In the genomic region with DNA sequence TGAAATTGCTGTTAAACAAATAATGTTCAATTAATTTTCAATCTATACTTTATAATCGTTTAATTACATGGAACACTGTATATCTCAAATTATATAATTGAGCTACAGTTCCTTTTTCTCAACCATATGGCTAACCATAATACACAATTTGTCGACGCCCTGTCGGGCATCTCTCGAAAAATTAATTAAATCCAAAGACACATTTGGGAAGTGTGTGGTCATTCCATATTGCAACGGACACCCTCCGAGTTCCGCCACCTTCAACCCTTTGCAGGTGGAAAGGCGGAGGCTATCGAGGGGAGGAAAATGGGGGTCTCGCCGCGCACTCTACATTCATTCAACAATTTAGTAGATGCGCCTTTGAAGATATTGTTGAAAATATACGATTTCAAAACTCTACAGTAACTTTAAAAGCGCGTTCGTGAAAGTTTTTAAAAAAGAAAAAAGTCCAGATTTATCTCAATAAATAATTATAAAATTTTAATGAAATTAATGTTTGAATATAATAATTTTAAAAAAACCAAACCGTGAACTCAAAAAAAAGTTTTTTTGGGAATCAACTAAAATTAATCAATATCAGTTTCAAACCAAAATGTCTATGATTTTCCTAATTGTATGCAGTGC, we compare ENCODE assay signal across 6 worm cellular contexts.
TF ChIP-seq lines count a peak whose summit lies in the region.

A gene (plus strand): TSS at position 574 of the 624 bp plus-strand sequence.

TF ChIP-seq in whole organism, L1 larva, 84 proteins besides CTCF, POLR2A, EP300 and RAD21 (continued from another document):
- peak in 1 of 2 experiments; percentile 22 for TF ChIP-seq efl-1 (optimal IDR thresholded peaks at IDR 0.05; lab: Kevin White, UChicago)
- TF ChIP-seq efl-1 (GFP tag; optimal IDR thresholded peaks at IDR 0.05 in 1 of 2; lab: Kevin White, UChicago) = no peak
- peak; percentile 43 for TF ChIP-seq swsn-7 (tag; optimal IDR thresholded peaks at IDR 0.05; lab: Kevin White, UChicago)
- TF ChIP-seq dpl-1 (GFP tag; optimal IDR thresholded peaks at IDR 0.05; lab: Kevin White, UChicago) = peak in 1 of 3 experiments; percentile 12
- TF ChIP-seq mab-9 (GFP tag; IDR thresholded peaks at IDR 0.05; lab: Robert Waterston, UW) = no peak
- TF ChIP-seq lsy-2 (tag; optimal IDR thresholded peaks at IDR 0.05; lab: Kevin White, UChicago) = no peak
- peak; percentile 35 for TF ChIP-seq nhr-20 (tag; optimal IDR thresholded peaks at IDR 0.05; lab: Kevin White, UChicago)
- peak; percentile 55 for TF ChIP-seq nhr-47 (tag; optimal IDR thresholded peaks at IDR 0.05; lab: Kevin White, UChicago)

TF ChIP-seq in whole organism, L2 larva, 48 proteins besides CTCF, POLR2A, EP300 and RAD21 (continued from another document):
- no peak for TF ChIP-seq lin-39 (tag; optimal IDR thresholded peaks at IDR 0.05; lab: Kevin White, UChicago)
- TF ChIP-seq fos-1 (tag; optimal IDR thresholded peaks at IDR 0.05; lab: Kevin White, UChicago) = peak; percentile 11
- no peak for TF ChIP-seq nhr-129 (tag; optimal IDR thresholded peaks at IDR 0.05; lab: Kevin White, UChicago)
- TF ChIP-seq zag-1 (tag; optimal IDR thresholded peaks at IDR 0.05; lab: Kevin White, UChicago) = no peak
- TF ChIP-seq nhr-10 (tag; optimal IDR thresholded peaks at IDR 0.05; lab: Kevin White, UChicago) = no peak
- no peak for TF ChIP-seq nhr-11 (tag; optimal IDR thresholded peaks at IDR 0.05; lab: Kevin White, UChicago)
- no peak for TF ChIP-seq elt-1 (tag; optimal IDR thresholded peaks at IDR 0.05; lab: Kevin White, UChicago)

TF ChIP-seq in whole organism, L3 larva, 47 proteins besides CTCF, POLR2A, EP300 and RAD21 (continued from another document):
- TF ChIP-seq nfya-1 (tag; optimal IDR thresholded peaks at IDR 0.05; lab: Kevin White, UChicago; ENCODE audit: insufficient read depth) = peak; percentile 32

TF ChIP-seq in whole organism, L4 larva, 104 proteins besides CTCF, POLR2A, EP300 and RAD21 (continued from another document):
- TF ChIP-seq arid-1 (GFP tag; conservative IDR thresholded peaks at IDR 0.05; lab: Robert Waterston, UW) (peak; percentile 31; the same call in 1 of the 2 replicates), ceh-62 (tag; optimal IDR thresholded peaks at IDR 0.05; lab: Kevin White, UChicago) (no peak), D1046.2 (GFP tag; IDR thresholded peaks at IDR 0.05; lab: Robert Waterston, UW) (no peak), unc-130 (GFP tag; optimal IDR thresholded peaks at IDR 0.05; lab: Kevin White, UChicago) (peak; percentile 36), T26A8.4 (GFP tag; IDR thresholded peaks at IDR 0.05; lab: Robert Waterston, UW) (peak; percentile 63; the same call in 1 of the 2 replicates), hif-1 (tag; optimal IDR thresholded peaks at IDR 0.05; lab: Kevin White, UChicago) (no peak), nhr-6 (tag; optimal IDR thresholded peaks at IDR 0.05; lab: Kevin White, UChicago) (peak; percentile 41), aly-2 (tag; optimal IDR thresholded peaks at IDR 0.05; lab: Kevin White, UChicago) (no peak), egl-43 (GFP tag; IDR thresholded peaks at IDR 0.05; lab: Robert Waterston, UW) (0 out of 2 replicates have a peak, but pooled peaks have one; percentile 39), nhr-10 (tag; optimal IDR thresholded peaks at IDR 0.05; lab: Kevin White, UChicago) (no peak), cey-2 (tag; optimal IDR thresholded peaks at IDR 0.05; lab: Kevin White, UChicago; ENCODE audit: borderline replicate concordance, insufficient read depth) (no peak), snpc-4 (tag; optimal IDR thresholded peaks at IDR 0.05; lab: Kevin White, UChicago) (peak; percentile 77), F49E8.2 (tag; optimal IDR thresholded peaks at IDR 0.05; lab: Kevin White, UChicago; ENCODE audit: borderline replicate concordance) (peak; percentile 80), nhr-25 (tag; optimal IDR thresholded peaks at IDR 0.05; lab: Kevin White, UChicago; ENCODE audit: borderline replicate concordance, insufficient read depth) (no peak), lin-38 (GFP tag; IDR thresholded peaks at IDR 0.05; lab: Robert Waterston, UW) (peak; percentile 60), lim-7 (GFP tag; IDR thresholded peaks at IDR 0.05; lab: Robert Waterston, UW) (no peak), Y75B8A.6 (GFP tag; IDR thresholded peaks at IDR 0.05; lab: Robert Waterston, UW) (no peak), F10B5.3 (tag; optimal IDR thresholded peaks at IDR 0.05; lab: Kevin White, UChicago) (no peak)

TF ChIP-seq in whole organism, mixed stage, embryonic, 35 proteins besides CTCF, POLR2A, EP300 and RAD21 (continued from another document):
- TF ChIP-seq elt-1 (tag; optimal IDR thresholded peaks at IDR 0.05; lab: Kevin White, UChicago; ENCODE audit: borderline replicate concordance, insufficient read depth) = no peak
- TF ChIP-seq elt-3 (tag; optimal IDR thresholded peaks at IDR 0.05; lab: Kevin White, UChicago) = no peak
- TF ChIP-seq lin-32 (GFP tag; optimal IDR thresholded peaks at IDR 0.05; lab: Kevin White, UChicago) = no peak
- no peak for TF ChIP-seq nhr-76 (tag; optimal IDR thresholded peaks at IDR 0.05; lab: Kevin White, UChicago)
- no peak for TF ChIP-seq unc-39 (tag; optimal IDR thresholded peaks at IDR 0.05; lab: Kevin White, UChicago)
- peak; percentile 2 for TF ChIP-seq nhr-2 (tag; optimal IDR thresholded peaks at IDR 0.05; lab: Kevin White, UChicago)
- no peak for TF ChIP-seq tbx-8 (GFP tag; optimal IDR thresholded peaks at IDR 0.05; lab: Kevin White, UChicago)
- TF ChIP-seq cnd-1 (tag; optimal IDR thresholded peaks at IDR 0.05; lab: Kevin White, UChicago) = no peak
- no peak for TF ChIP-seq sem-2 (GFP tag; optimal IDR thresholded peaks at IDR 0.05; lab: Kevin White, UChicago)
- TF ChIP-seq mep-1 (tag; optimal IDR thresholded peaks at IDR 0.05; lab: Kevin White, UChicago) = peak; percentile 28
- TF ChIP-seq ham-2 (GFP tag; optimal IDR thresholded peaks at IDR 0.05; lab: Kevin White, UChicago) = no peak
- TF ChIP-seq mls-2 (tag; optimal IDR thresholded peaks at IDR 0.05; lab: Kevin White, UChicago) = no peak
- no peak for TF ChIP-seq lin-13 (tag; optimal IDR thresholded peaks at IDR 0.05; lab: Kevin White, UChicago)
- peak; percentile 61 for TF ChIP-seq drap-1 (GFP tag; optimal IDR thresholded peaks at IDR 0.05; lab: Kevin White, UChicago)
- TF ChIP-seq nhr-28 (tag; optimal IDR thresholded peaks at IDR 0.05; lab: Kevin White, UChicago) = no peak
- TF ChIP-seq bed-3 (GFP tag; optimal IDR thresholded peaks at IDR 0.05; lab: Kevin White, UChicago) = no peak
- TF ChIP-seq ces-1 (GFP tag; optimal IDR thresholded peaks at IDR 0.05; lab: Kevin White, UChicago) = no peak

TF ChIP-seq in whole organism, young adult, 124 proteins besides CTCF, POLR2A, EP300 and RAD21 (continued from another document):
- TF ChIP-seq xnd-1 (tag; optimal IDR thresholded peaks at IDR 0.05; lab: Kevin White, UChicago) (peak; percentile 46), nfya-1 (tag; optimal IDR thresholded peaks at IDR 0.05; lab: Kevin White, UChicago; ENCODE audit: borderline replicate concordance, insufficient read depth) (no peak), F33H1.4 (GFP tag; IDR thresholded peaks at IDR 0.05; lab: Robert Waterston, UW) (peak; percentile 65), cebp-1 (GFP tag; IDR thresholded peaks at IDR 0.05; lab: Robert Waterston, UW) (no peak), cebp-1 (tag; optimal IDR thresholded peaks at IDR 0.05; lab: Kevin White, UChicago) (no peak), athp-1 (tag; optimal IDR thresholded peaks at IDR 0.05; lab: Kevin White, UChicago) (peak; percentile 15), hsf-1 (GFP tag; IDR thresholded peaks at IDR 0.05; lab: Robert Waterston, UW) (peak; percentile 75), lsl-1 (GFP tag; optimal IDR thresholded peaks at IDR 0.05; lab: Kevin White, UChicago) (peak; percentile 80), hmg-1.2 (GFP tag; IDR thresholded peaks at IDR 0.05; lab: Robert Waterston, UW) (peak; percentile 73), F23B12.7 (tag; optimal IDR thresholded peaks at IDR 0.05; lab: Kevin White, UChicago; ENCODE audit: insufficient read depth) (peak; percentile 33), madf-6 (GFP tag; IDR thresholded peaks at IDR 0.05; lab: Robert Waterston, UW) (peak; percentile 88), snpc-4 (GFP tag; optimal IDR thresholded peaks at IDR 0.05; lab: Kevin White, UChicago) (peak; percentile 96), snpc-4 (tag; optimal IDR thresholded peaks at IDR 0.05; lab: Kevin White, UChicago) (peak; percentile 87 to 98 (median 96)), lin-54 (GFP tag; optimal IDR thresholded peaks at IDR 0.05; lab: Kevin White, UChicago) (peak; percentile 47), madf-8 (GFP tag; conservative IDR thresholded peaks at IDR 0.05; lab: Robert Waterston, UW) (peak; percentile 29; the same call in 1 of the 2 replicates), Y95B8A.8 (GFP tag; IDR thresholded peaks at IDR 0.05; lab: Robert Waterston, UW) (no peak), snpc-1.3 (tag; optimal IDR thresholded peaks at IDR 0.05; lab: Kevin White, UChicago; ENCODE audit: insufficient read depth) (peak; percentile 93), tbp1 (GFP tag; optimal IDR thresholded peaks at IDR 0.05; lab: Kevin White, UChicago) (peak; percentile 77), ceh-91 (GFP tag; IDR thresholded peaks at IDR 0.05; lab: Robert Waterston, UW) (peak; percentile 37; the same call in 1 of the 2 replicates), snpc-3.4 (tag; optimal IDR thresholded peaks at IDR 0.05; lab: Kevin White, UChicago) (peak; percentile 96), him-1 (tag; optimal IDR thresholded peaks at IDR 0.05; lab: Kevin White, UChicago) (peak; percentile 93), mcd-1 (GFP tag; IDR thresholded peaks at IDR 0.05; lab: Robert Waterston, UW) (peak; percentile 72), attf-6 (GFP tag; IDR thresholded peaks at IDR 0.05; lab: Robert Waterston, UW) (peak; percentile 72), D2030.7 (GFP tag; IDR thresholded peaks at IDR 0.05; lab: Robert Waterston, UW) (peak; percentile 73), ztf-3 (GFP tag; optimal IDR thresholded peaks at IDR 0.05; lab: Kevin White, UChicago) (no peak), pbrm-1 (GFP tag; IDR thresholded peaks at IDR 0.05; lab: Robert Waterston, UW) (peak; percentile 86), die-1 (tag; optimal IDR thresholded peaks at IDR 0.05; lab: Kevin White, UChicago) (peak; percentile 4), Y53G8AR.9 (GFP tag; conservative IDR thresholded peaks at IDR 0.05; lab: Robert Waterston, UW) (peak; percentile 59; the same call in 1 of the 2 replicates), ceh-27 (GFP tag; optimal IDR thresholded peaks at IDR 0.05; lab: Kevin White, UChicago) (no peak), nhr-120 (GFP tag; IDR thresholded peaks at IDR 0.05; lab: Robert Waterston, UW) (no peak), ekl-4 (GFP tag; IDR thresholded peaks at IDR 0.05; lab: Robert Waterston, UW) (peak; percentile 77; the same call in 1 of the 2 replicates)
